Worm (Caenorhabditis elegans) whole organism, mixed stage, embryonic: ENCODE data around the gene C28G1.10.

Experiments
- lin-13 ChIP-seq: fragments of 150-350 bp; optimal IDR thresholded peaks from 2 replicates; lab custom pipeline; 2014; ENCODE audit warnings: missing biosample characterization, missing genetic modification characterization
- pha-4 ChIP-seq: fragments of 150-350 bp; optimal IDR thresholded peaks from 2 replicates; lab custom pipeline; 2018; ENCODE audit warnings: missing biosample characterization, missing genetic modification reagents, missing genetic modification characterization

DNA sequence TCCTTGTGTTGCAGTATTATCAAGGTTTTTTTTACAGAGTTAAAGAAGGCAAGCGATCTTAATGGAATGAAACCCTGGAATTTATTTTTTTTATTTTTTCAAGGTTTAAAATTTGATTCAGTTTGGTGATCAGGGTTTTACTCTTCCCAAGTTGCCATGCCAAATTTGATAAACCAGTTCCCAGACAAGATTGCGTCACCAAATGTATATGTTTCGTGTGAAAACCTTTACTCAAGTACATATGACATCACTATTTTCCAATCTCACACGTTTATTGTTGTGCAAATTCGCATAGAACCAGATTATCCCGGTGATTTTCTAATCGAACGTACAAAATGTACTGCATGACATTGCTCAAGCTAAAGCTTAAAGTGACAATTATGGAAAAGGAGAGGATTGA, 31.8 kb downstream of the C28G1.10 start:
- no peak for TF ChIP-seq lin-13 (tag; lab: Kevin White, UChicago)
- TF ChIP-seq pha-4 = no peak
